Fruit fly (Drosophila melanogaster): Measurements from ENCODE around the gene CG32074.

CG32074 gene

DNA sequence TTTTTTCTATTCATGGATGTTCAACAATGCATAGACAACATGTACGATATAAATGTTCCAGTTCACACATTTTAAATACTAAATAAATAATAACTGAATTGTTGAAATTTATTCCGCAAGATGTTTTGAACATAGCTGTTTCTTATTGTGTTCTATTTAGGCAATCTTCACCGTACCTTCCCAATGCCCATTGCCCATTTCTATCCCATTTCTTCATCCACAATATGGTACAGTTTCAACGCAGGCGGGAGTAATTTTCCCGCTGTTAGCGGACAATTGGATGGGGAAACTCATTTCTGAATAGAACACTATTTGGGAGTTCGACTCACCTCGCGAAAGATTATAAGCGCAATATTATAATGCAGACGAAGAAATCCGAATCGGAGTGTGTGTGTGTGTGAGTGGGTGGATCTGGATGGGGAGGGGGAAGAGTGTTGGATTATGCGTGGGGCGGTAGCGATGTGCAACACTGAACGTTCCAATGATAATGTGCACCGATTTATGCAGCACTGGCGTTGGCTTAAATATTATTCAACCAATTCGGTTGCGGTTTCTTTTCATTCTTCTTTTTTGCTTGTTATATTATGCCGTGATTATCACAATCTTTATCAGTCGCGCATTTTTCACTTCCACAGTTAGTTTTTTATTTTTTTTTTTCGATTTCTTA lies 40.0 kb downstream of the CG32074 start:
- TF ChIP-seq rn (GFP tag; IDR thresholded peaks at IDR 0.05): no peak
- peak; percentile 52; the same call in 1 of the 3 replicates for TF ChIP-seq fd96Ca (GFP tag; IDR thresholded peaks at IDR 0.05)
- TF ChIP-seq CG8159 (tag; optimal IDR thresholded peaks at IDR 0.05): peak; percentile 25
- TF ChIP-seq CG32121 (GFP tag; IDR thresholded peaks at IDR 0.05): peak; percentile 57; the same call in 1 of the 2 replicates
- peak; percentile 33 for TF ChIP-seq CG14655 (GFP tag; optimal IDR thresholded peaks at IDR 0.05)
- peak; percentile 49 for TF ChIP-seq Ets98B (GFP tag; IDR thresholded peaks at IDR 0.05)
- TF ChIP-seq CG8301 (tag; optimal IDR thresholded peaks at IDR 0.05): peak; percentile 4
- no peak for TF ChIP-seq D1 (tag; optimal IDR thresholded peaks at IDR 0.05)
- TF ChIP-seq CG4496 (GFP tag; IDR thresholded peaks at IDR 0.05): peak; percentile 50
- TF ChIP-seq Pif1B (GFP tag; optimal IDR thresholded peaks at IDR 0.05): peak; percentile 50
- TF ChIP-seq CG34367 (tag; optimal IDR thresholded peaks at IDR 0.05): no peak
- TF ChIP-seq CG9948 (tag; optimal IDR thresholded peaks at IDR 0.05): no peak
- peak; percentile 60 for TF ChIP-seq Snoo (tag; optimal IDR thresholded peaks at IDR 0.05)
- TF ChIP-seq CG17806 (tag; optimal IDR thresholded peaks at IDR 0.05): no peak
- TF ChIP-seq EcR (GFP tag; optimal IDR thresholded peaks at IDR 0.05): no peak
- TF ChIP-seq CG15710 (tag; optimal IDR thresholded peaks at IDR 0.05): peak; percentile 23
- TF ChIP-seq CG10348 (GFP tag; IDR thresholded peaks at IDR 0.05): no peak
- 0 out of 2 replicates have a peak, but pooled peaks have one; percentile 21 for TF ChIP-seq CG12605 (GFP tag; IDR thresholded peaks at IDR 0.05)
- no peak for TF ChIP-seq gl (tag; optimal IDR thresholded peaks at IDR 0.05)
- peak; percentile 36 for TF ChIP-seq Pif1A (GFP tag; optimal IDR thresholded peaks at IDR 0.05)
- TF ChIP-seq CG13204 (GFP tag; optimal IDR thresholded peaks at IDR 0.05): peak; percentile 34

- TF ChIP-seq CG17806 (tag; optimal IDR thresholded peaks at IDR 0.05): no peak
- TF ChIP-seq CG14655 (GFP tag; optimal IDR thresholded peaks at IDR 0.05): peak; percentile 71
- peak; percentile 49 for TF ChIP-seq Ets98B (GFP tag; IDR thresholded peaks at IDR 0.05)
- peak; percentile 63 for TF ChIP-seq CG32121 (GFP tag; IDR thresholded peaks at IDR 0.05)
- peak; percentile 63 for TF ChIP-seq Pif1A (GFP tag; optimal IDR thresholded peaks at IDR 0.05)
- TF ChIP-seq CG12605 (GFP tag; IDR thresholded peaks at IDR 0.05): no peak
- peak; percentile 38 for TF ChIP-seq Snoo (tag; optimal IDR thresholded peaks at IDR 0.05)
- no peak for TF ChIP-seq rn (GFP tag; IDR thresholded peaks at IDR 0.05)
- no peak; the same call in 2 of the 3 replicates for TF ChIP-seq fd96Ca (GFP tag; IDR thresholded peaks at IDR 0.05)
- TF ChIP-seq CG8159 (tag; optimal IDR thresholded peaks at IDR 0.05): peak; percentile 31
- TF ChIP-seq Pif1B (GFP tag; optimal IDR thresholded peaks at IDR 0.05): peak; percentile 72
- peak; percentile 39 for TF ChIP-seq CG9948 (tag; optimal IDR thresholded peaks at IDR 0.05)
- no peak for TF ChIP-seq D1 (tag; optimal IDR thresholded peaks at IDR 0.05)
- peak; percentile 59 for TF ChIP-seq CG8301 (tag; optimal IDR thresholded peaks at IDR 0.05)
Observed at dm6 chr3L:11089805-11090440, 42.2 kb downstream of the CG32074 start.

DNA sequence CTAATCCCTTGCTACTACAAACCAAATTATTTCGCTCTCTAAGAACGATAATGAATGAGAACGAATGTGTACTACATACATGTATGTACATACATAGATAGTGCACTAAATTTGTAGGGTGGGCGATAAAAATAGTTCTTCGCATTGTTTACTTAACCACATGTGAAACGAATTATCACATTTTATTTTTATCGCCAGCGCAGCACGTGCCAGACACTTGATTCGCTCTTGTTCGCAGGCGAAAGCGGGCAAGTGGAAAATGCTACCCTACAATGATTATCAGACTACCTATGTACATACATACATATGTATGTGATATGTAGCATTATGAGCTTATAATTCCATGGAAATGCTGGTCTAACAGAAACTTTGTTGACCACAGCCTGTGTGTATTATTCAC lies 46.3 kb downstream of the CG32074 start:
- no peak for TF ChIP-seq D1 (tag; optimal IDR thresholded peaks at IDR 0.05)
- no peak for TF ChIP-seq CG14655 (GFP tag; optimal IDR thresholded peaks at IDR 0.05)
- no peak for TF ChIP-seq CG9948 (tag; optimal IDR thresholded peaks at IDR 0.05)
- no peak for TF ChIP-seq Pif1B (GFP tag; optimal IDR thresholded peaks at IDR 0.05)
- no peak for TF ChIP-seq Snoo (tag; optimal IDR thresholded peaks at IDR 0.05)
- no peak for TF ChIP-seq CG10348 (GFP tag; IDR thresholded peaks at IDR 0.05)
- TF ChIP-seq Pif1A (GFP tag; optimal IDR thresholded peaks at IDR 0.05): no peak
- TF ChIP-seq CG8301 (tag; optimal IDR thresholded peaks at IDR 0.05): no peak
- no peak for TF ChIP-seq CG34367 (tag; optimal IDR thresholded peaks at IDR 0.05)
- no peak for TF ChIP-seq CG13204 (GFP tag; optimal IDR thresholded peaks at IDR 0.05)
- TF ChIP-seq CG8159 (tag; optimal IDR thresholded peaks at IDR 0.05): no peak
- TF ChIP-seq EcR (GFP tag; optimal IDR thresholded peaks at IDR 0.05): no peak
- no peak for TF ChIP-seq gl (tag; optimal IDR thresholded peaks at IDR 0.05)
- no peak for TF ChIP-seq rn (GFP tag; IDR thresholded peaks at IDR 0.05)
- TF ChIP-seq Ets98B (GFP tag; IDR thresholded peaks at IDR 0.05): no peak
- no peak for TF ChIP-seq CG4496 (GFP tag; IDR thresholded peaks at IDR 0.05)
- no peak for TF ChIP-seq CG32121 (GFP tag; IDR thresholded peaks at IDR 0.05)
- TF ChIP-seq CG15710 (tag; optimal IDR thresholded peaks at IDR 0.05): no peak
- no peak for TF ChIP-seq fd96Ca (GFP tag; IDR thresholded peaks at IDR 0.05)
- TF ChIP-seq CG17806 (tag; optimal IDR thresholded peaks at IDR 0.05): no peak

DNA sequence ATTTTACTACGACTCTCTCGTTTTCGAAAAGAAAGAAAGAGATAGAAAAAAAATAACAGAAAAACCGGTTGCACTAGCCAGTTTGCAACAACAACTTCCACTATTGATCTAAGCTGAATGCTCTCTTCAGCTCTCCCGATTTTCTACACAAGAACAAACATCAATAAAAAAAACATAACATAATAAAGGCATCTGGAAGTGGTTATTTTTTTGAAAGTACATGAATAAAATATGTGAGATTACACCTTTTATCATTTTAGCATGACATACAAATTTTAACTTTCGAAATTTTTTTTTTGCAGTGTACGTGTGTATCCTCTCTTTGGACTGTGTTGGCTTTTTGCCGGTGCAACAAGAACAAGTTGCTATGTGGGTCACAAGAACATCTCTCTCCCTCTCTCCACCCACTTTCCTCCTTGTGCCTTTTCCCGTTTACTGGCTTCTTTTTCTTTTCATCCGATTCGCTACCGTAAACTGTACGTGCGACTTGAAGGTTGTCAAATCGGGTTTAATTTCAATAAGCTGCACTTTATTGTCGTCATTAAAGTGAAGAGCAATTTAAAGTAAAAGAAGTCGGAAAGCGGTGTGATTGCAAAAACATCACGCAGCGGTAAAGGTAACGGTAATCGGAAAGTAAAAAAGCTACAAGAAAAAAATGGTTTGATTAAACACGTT lies 47.4 kb downstream of the CG32074 start:
- TF ChIP-seq Ets98B (GFP tag; IDR thresholded peaks at IDR 0.05) (peak; percentile 99), CG8301 (tag; optimal IDR thresholded peaks at IDR 0.05) (peak; percentile 99), CG12605 (GFP tag; IDR thresholded peaks at IDR 0.05) (peak; percentile 99), fd96Ca (GFP tag; IDR thresholded peaks at IDR 0.05) (peak; percentile 96), CG8159 (tag; optimal IDR thresholded peaks at IDR 0.05) (peak; percentile 97), rn (GFP tag; IDR thresholded peaks at IDR 0.05) (peak; percentile 98), CG34367 (tag; optimal IDR thresholded peaks at IDR 0.05) (peak; percentile 98), CG10348 (GFP tag; IDR thresholded peaks at IDR 0.05) (peak; percentile 94), CG9948 (tag; optimal IDR thresholded peaks at IDR 0.05) (peak; percentile 98), D1 (tag; optimal IDR thresholded peaks at IDR 0.05) (peak; percentile 95), Pif1B (GFP tag; optimal IDR thresholded peaks at IDR 0.05) (peak; percentile 96), CG17806 (tag; optimal IDR thresholded peaks at IDR 0.05) (peak; percentile 98), gl (tag; optimal IDR thresholded peaks at IDR 0.05) (peak; percentile 93), EcR (GFP tag; optimal IDR thresholded peaks at IDR 0.05) (peak; percentile 74), CG32121 (GFP tag; IDR thresholded peaks at IDR 0.05) (peak; percentile 99), Pif1A (GFP tag; optimal IDR thresholded peaks at IDR 0.05) (peak; percentile 98), CG15710 (tag; optimal IDR thresholded peaks at IDR 0.05) (peak; percentile 98), Snoo (tag; optimal IDR thresholded peaks at IDR 0.05) (peak; percentile 84), CG4496 (GFP tag; IDR thresholded peaks at IDR 0.05) (peak; percentile 99), CG14655 (GFP tag; optimal IDR thresholded peaks at IDR 0.05) (peak; percentile 99), CG13204 (GFP tag; optimal IDR thresholded peaks at IDR 0.05) (peak; percentile 93)

Data from whole organism, pupa.